Fruit fly (Drosophila melanogaster) whole organism, pupa: Measurements from ENCODE around the gene Myc.

Source experiments
- CG10348 ChIP-seq: fragments of 200-800 bp; sonication (Bioruptor generic); IDR thresholded peaks from 2 replicates; pipeline ENCODE4 v1.3.6; 2022; ENCODE audit warnings: missing biosample characterization, missing genetic modification characterization
- CG32121 ChIP-seq: fragments of 200-800 bp; sonication (Bioruptor generic); IDR thresholded peaks from 2 replicates; pipeline ENCODE4 v1.3.6; 2022; ENCODE audit warnings: missing biosample characterization, missing genetic modification characterization
- CG34367 ChIP-seq: fragments of 200-800 bp; sonication (Bioruptor generic); optimal IDR thresholded peaks from 2 replicates; lab custom pipeline; 2018; ENCODE audit warnings: missing biosample characterization, mild to moderate bottlenecking, missing genetic modification characterization
- CG4496 ChIP-seq: fragments of 200-800 bp; sonication (Bioruptor generic); IDR thresholded peaks from 3 replicates; pipeline ENCODE4 v1.3.6; 2022; ENCODE audit warnings: missing biosample characterization, missing genetic modification characterization
- gl ChIP-seq: fragments of 200-800 bp; sonication (Bioruptor generic); optimal IDR thresholded peaks from 2 replicates; lab custom pipeline; 2018; ENCODE audit warnings: missing biosample characterization, mild to moderate bottlenecking, missing genetic modification characterization

Gene Myc

dm6 chrX:3440506-3440905 is 67.5 kb downstream of the Myc start:
- 0 out of 3 replicates have a peak, but pooled peaks have one; percentile 30 for TF ChIP-seq CG4496 (GFP tag; lab: Robert Waterston, UW)
- TF ChIP-seq gl (tag; lab: Kevin White, UChicago), result no peak
- TF ChIP-seq CG34367 (tag; lab: Kevin White, UChicago), result no peak
- TF ChIP-seq CG32121, result peak; percentile 52
- TF ChIP-seq CG10348 (GFP tag; lab: Robert Waterston, UW), result no peak
